Fruit fly (Drosophila melanogaster) whole organism, wandering third instar larva: ENCODE data around the gene CG5235.

Experiments used
- HLH106 ChIP-seq: fragments of 200-800 bp; optimal IDR thresholded peaks from 3 replicates; lab custom pipeline; 2019; ENCODE audit warnings: missing biosample characterization, mild to moderate bottlenecking, missing genetic modification characterization, moderate library complexity
- Jra ChIP-seq: sonication (Bioruptor generic); optimal IDR thresholded peaks from 2 replicates; lab custom pipeline; 2016; ENCODE audit warnings: missing biosample characterization, missing genetic modification characterization
- Rel ChIP-seq, 2 experiments: fragments of 200-800 bp; sonication (Bioruptor generic) in 1 of 2; optimal IDR thresholded peaks; 2 replicates in 1 of 2; 3 replicates in 1 of 2; lab custom pipeline; 2016 to 2019; ENCODE audit warnings: mild to moderate bottlenecking in 2 of 2, missing biosample characterization in 2 of 2, missing genetic modification characterization in 2 of 2, moderate library complexity in 1 of 2
- br ChIP-seq: fragments of 200-800 bp; sonication (Bioruptor generic); optimal IDR thresholded peaks from 2 replicates; lab custom pipeline; 2016; ENCODE audit warnings: missing biosample characterization, missing genetic modification characterization
- ey ChIP-seq: fragments of 200-800 bp; sonication (Bioruptor generic); optimal IDR thresholded peaks from 2 replicates; lab custom pipeline; 2016; ENCODE audit warnings: missing biosample characterization, missing genetic modification characterization
- jim ChIP-seq: fragments of 175-275, 200-325 bp; sonication (Bioruptor generic); optimal IDR thresholded peaks from 2 replicates; lab custom pipeline; 2016; ENCODE audit warnings: missing biosample characterization, mild to moderate bottlenecking, missing genetic modification characterization
- pan ChIP-seq: fragments of >200 bp; optimal IDR thresholded peaks from 2 replicates; lab custom pipeline; 2017

dm6 chr3L:16136819-16137553, 46.8 kb upstream of the CG5235 start:
- TF ChIP-seq HLH106 (tag; lab: Kevin White, UChicago) (no peak), Rel (GFP tag; optimal IDR thresholded peaks at IDR 0.05; lab: Kevin White, UChicago) (no peak), Rel (tag; optimal IDR thresholded peaks at IDR 0.05; lab: Kevin White, UChicago) (no peak), Jra (no peak), ey (GFP tag; lab: Kevin White, UChicago) (no peak), br (GFP tag; lab: Kevin White, UChicago) (no peak), pan (no peak), jim (GFP tag; lab: Kevin White, UChicago) (no peak)
